Fruit fly (Drosophila melanogaster) whole organism, pupa: ENCODE results near the gene CG6184.
A peak's percentile ranks its signal among the peaks of the same experiment; 100 is the strongest.

Source experiments
- CG10348 ChIP-seq: fragments of 200-800 bp; sonication (Bioruptor generic); IDR thresholded peaks from 2 replicates; pipeline ENCODE4 v1.3.6; 2022; ENCODE audit warnings: missing biosample characterization, missing genetic modification characterization
- CG12605 ChIP-seq: fragments of 200-800 bp; sonication (Bioruptor generic); IDR thresholded peaks from 2 replicates; pipeline ENCODE4 v1.3.6; 2022; ENCODE audit warnings: missing biosample characterization, missing genetic modification characterization
- CG13204 ChIP-seq: fragments of 200-800 bp; sonication (Bioruptor generic); optimal IDR thresholded peaks from 2 replicates; lab custom pipeline; 2018; ENCODE audit warnings: missing biosample characterization, mild to moderate bottlenecking, missing genetic modification characterization, moderate library complexity
- CG14655 ChIP-seq: fragments of 200-800 bp; sonication (Bioruptor generic); optimal IDR thresholded peaks from 3 replicates; lab custom pipeline; 2017; ENCODE audit warnings: mild to moderate bottlenecking, missing biosample characterization, missing genetic modification reagents, missing genetic modification characterization
- CG15710 ChIP-seq: fragments of 200-800 bp; sonication (Bioruptor generic); optimal IDR thresholded peaks from 2 replicates; lab custom pipeline; 2018; ENCODE audit warnings: missing biosample characterization, mild to moderate bottlenecking, missing genetic modification characterization, moderate library complexity
- CG17806 ChIP-seq: fragments of 200-800 bp; sonication (Bioruptor generic); optimal IDR thresholded peaks from 2 replicates; lab custom pipeline; 2018; ENCODE audit warnings: missing biosample characterization, mild to moderate bottlenecking, missing genetic modification characterization, moderate library complexity
- CG32121 ChIP-seq: fragments of 200-800 bp; sonication (Bioruptor generic); IDR thresholded peaks from 2 replicates; pipeline ENCODE4 v1.3.6; 2022; ENCODE audit warnings: missing biosample characterization, missing genetic modification characterization
- CG34367 ChIP-seq: fragments of 200-800 bp; sonication (Bioruptor generic); optimal IDR thresholded peaks from 2 replicates; lab custom pipeline; 2018; ENCODE audit warnings: missing biosample characterization, mild to moderate bottlenecking, missing genetic modification characterization
- CG4496 ChIP-seq: fragments of 200-800 bp; sonication (Bioruptor generic); IDR thresholded peaks from 3 replicates; pipeline ENCODE4 v1.3.6; 2022; ENCODE audit warnings: missing biosample characterization, missing genetic modification characterization
- CG8159 ChIP-seq: fragments of 200-800 bp; sonication (Bioruptor generic); optimal IDR thresholded peaks from 3 replicates; lab custom pipeline; 2018; ENCODE audit warnings: missing biosample characterization, mild to moderate bottlenecking, missing genetic modification characterization, moderate library complexity
- CG8301 ChIP-seq: fragments of 200-800 bp; sonication (Bioruptor generic); optimal IDR thresholded peaks from 2 replicates; lab custom pipeline; 2018; ENCODE audit warnings: missing biosample characterization, mild to moderate bottlenecking, missing genetic modification characterization
- CG9948 ChIP-seq: fragments of 200-800 bp; sonication (Bioruptor generic); optimal IDR thresholded peaks from 2 replicates; lab custom pipeline; 2018; ENCODE audit warnings: missing biosample characterization, mild to moderate bottlenecking, missing genetic modification characterization, moderate library complexity
- D1 ChIP-seq: fragments of 200-800 bp; sonication (Bioruptor generic); optimal IDR thresholded peaks from 2 replicates; lab custom pipeline; 2018; ENCODE audit warnings: missing biosample characterization, mild to moderate bottlenecking, missing genetic modification characterization, moderate library complexity
- EcR ChIP-seq: fragments of 200-800 bp; sonication (Bioruptor generic); optimal IDR thresholded peaks from 3 replicates; lab custom pipeline; 2019; ENCODE audit warnings: missing biosample characterization, missing genetic modification characterization, mild to moderate bottlenecking, moderate library complexity, missing genetic modification reagents
- Ets98B ChIP-seq: fragments of 200-800 bp; sonication (Bioruptor generic); IDR thresholded peaks from 2 replicates; pipeline ENCODE4 v1.3.6; 2022; ENCODE audit warnings: missing biosample characterization, missing genetic modification characterization
- Pif1A ChIP-seq: fragments of 200-800 bp; sonication (Bioruptor generic); optimal IDR thresholded peaks from 3 replicates; lab custom pipeline; 2016; ENCODE audit warnings: missing biosample characterization, missing genetic modification characterization
- Pif1B ChIP-seq: fragments of 200-800 bp; sonication (Bioruptor generic); optimal IDR thresholded peaks from 3 replicates; lab custom pipeline; 2016; ENCODE audit warnings: missing biosample characterization, missing genetic modification characterization
- Snoo ChIP-seq: fragments of 200-800 bp; sonication (Bioruptor generic); optimal IDR thresholded peaks from 3 replicates; lab custom pipeline; 2017; ENCODE audit warnings: missing biosample characterization, mild to moderate bottlenecking, missing genetic modification characterization, inconsistent platforms
- fd96Ca ChIP-seq: fragments of 200-800 bp; sonication (Bioruptor generic); IDR thresholded peaks from 3 replicates; pipeline ENCODE4 v1.3.6; 2022; ENCODE audit warnings: missing biosample characterization, missing genetic modification characterization
- gl ChIP-seq: fragments of 200-800 bp; sonication (Bioruptor generic); optimal IDR thresholded peaks from 2 replicates; lab custom pipeline; 2018; ENCODE audit warnings: missing biosample characterization, mild to moderate bottlenecking, missing genetic modification characterization
- rn ChIP-seq: fragments of 200-800 bp; sonication (Bioruptor generic); IDR thresholded peaks from 2 replicates; pipeline ENCODE4 v1.3.6; 2022; ENCODE audit warnings: missing biosample characterization, missing genetic modification characterization

Gene CG6184

DNA sequence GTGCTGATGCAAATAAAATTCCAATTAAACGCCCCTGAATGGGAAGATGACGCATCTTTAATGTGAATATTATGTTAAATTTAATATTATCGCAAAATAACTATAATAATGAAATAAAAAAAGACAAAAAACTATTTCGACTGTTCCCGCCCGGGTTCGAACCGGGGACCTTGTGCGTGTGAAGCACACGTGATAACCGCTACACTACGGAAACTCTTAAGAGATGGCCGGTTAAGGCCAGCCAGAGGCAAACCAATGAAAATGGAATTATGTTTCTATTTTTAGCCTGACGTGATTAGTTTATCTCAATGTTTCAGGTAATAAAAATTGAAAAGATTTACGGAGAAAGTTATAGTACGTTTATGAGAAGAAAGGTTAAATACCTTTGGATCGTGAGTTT lies 14.5 kb upstream of the CG6184 start:
- TF ChIP-seq CG10348 (GFP tag; lab: Robert Waterston, UW) (no peak), CG12605 (GFP tag; lab: Robert Waterston, UW) (no peak), gl (no peak), CG9948 (tag; lab: Kevin White, UChicago) (no peak), Pif1B (GFP tag; lab: Kevin White, UChicago) (no peak), Snoo (tag; lab: Kevin White, UChicago) (no peak), CG17806 (tag; lab: Kevin White, UChicago) (no peak), CG32121 (no peak)

DNA sequence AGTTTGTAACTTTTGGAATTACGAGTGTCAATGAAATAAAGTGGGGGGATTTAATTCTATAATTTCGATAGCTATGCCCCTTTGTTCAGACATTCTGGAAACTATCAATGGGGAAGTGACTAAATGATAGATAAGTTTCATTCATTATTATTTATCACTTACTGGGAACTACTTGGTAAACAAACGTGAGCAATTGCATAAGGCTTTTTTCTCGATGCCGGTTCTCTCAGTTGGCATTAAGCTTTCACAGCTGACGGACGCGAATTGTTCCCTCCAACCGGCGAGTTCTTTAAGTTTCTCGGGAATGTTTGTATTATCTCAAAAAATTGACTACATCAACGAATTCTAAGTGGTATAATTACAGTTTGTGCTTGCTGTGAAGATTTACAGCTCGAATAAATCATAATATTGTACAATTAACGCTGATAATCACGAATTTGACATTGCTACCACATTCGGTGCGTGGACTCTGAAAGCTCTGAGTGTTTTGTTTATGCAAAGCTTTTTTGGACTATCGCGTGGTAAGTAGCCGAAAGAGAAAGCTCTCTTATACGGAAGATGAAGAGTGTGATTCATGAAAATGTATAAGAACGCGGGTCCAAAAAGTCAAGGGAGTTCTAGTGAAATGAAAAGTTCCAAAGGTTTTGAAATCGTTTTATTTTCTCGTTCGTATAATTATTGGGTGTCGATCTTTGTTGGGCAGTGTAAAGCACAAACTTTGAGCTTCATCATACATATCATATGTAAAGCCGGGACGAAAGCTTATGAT lies 13.7 kb upstream of the CG6184 start, which contains the start of gene Naam:
Gene Naam (plus strand): TSS at position 228 of the 769 bp plus-strand sequence.
- TF ChIP-seq CG12605 (GFP tag; lab: Robert Waterston, UW) (peak; percentile 51), D1 (tag; lab: Kevin White, UChicago) (no peak), gl (peak; percentile 19), EcR (GFP tag; lab: Kevin White, UChicago) (no peak), CG8159 (tag; lab: Kevin White, UChicago) (peak; percentile 60), CG17806 (tag; lab: Kevin White, UChicago) (peak; percentile 62), CG32121 (peak; percentile 78), CG4496 (GFP tag; lab: Robert Waterston, UW) (peak; percentile 90), fd96Ca (GFP tag; lab: Robert Waterston, UW) (peak; percentile 83), Snoo (tag; lab: Kevin White, UChicago) (peak; percentile 68), Ets98B (GFP tag; lab: Robert Waterston, UW) (peak; percentile 90), CG14655 (GFP tag; lab: Kevin White, UChicago) (peak; percentile 62), Pif1B (GFP tag; lab: Kevin White, UChicago) (peak; percentile 74), CG9948 (tag; lab: Kevin White, UChicago) (peak; percentile 57), CG34367 (peak; percentile 29), Pif1A (GFP tag; lab: Kevin White, UChicago) (peak; percentile 73), CG8301 (tag; lab: Kevin White, UChicago) (peak; percentile 68), CG10348 (GFP tag; lab: Robert Waterston, UW) (no peak), rn (peak; percentile 41; the same call in 1 of the 2 replicates), CG13204 (GFP tag; lab: Kevin White, UChicago) (no peak), CG15710 (no peak)

DNA sequence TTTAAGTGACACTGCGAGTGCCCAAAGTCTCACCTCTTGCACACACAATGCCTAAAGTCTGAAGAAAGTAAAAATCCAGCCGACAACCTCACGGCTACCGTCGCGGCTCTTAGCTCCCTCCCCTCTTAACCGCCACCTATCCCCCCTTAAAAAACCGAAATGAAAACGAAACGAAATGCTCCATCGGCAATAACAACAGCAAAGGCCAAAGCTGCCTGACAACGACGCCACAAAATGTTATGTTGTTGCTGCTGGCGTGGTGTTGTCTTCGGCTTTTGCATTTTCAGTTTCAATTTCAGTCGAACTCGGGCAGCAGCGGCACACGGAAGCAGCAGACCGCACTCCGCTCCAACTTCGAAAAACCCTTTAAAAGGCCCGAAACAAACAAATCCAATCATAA lies 7.0 kb upstream of the CG6184 start, which contains the start of gene CG7432:
Gene CG7432 (plus strand): TSS at position 295 of the 400 bp plus-strand sequence.
- TF ChIP-seq EcR (GFP tag; lab: Kevin White, UChicago): no peak
- TF ChIP-seq, all 21 proteins: peak for 0

DNA sequence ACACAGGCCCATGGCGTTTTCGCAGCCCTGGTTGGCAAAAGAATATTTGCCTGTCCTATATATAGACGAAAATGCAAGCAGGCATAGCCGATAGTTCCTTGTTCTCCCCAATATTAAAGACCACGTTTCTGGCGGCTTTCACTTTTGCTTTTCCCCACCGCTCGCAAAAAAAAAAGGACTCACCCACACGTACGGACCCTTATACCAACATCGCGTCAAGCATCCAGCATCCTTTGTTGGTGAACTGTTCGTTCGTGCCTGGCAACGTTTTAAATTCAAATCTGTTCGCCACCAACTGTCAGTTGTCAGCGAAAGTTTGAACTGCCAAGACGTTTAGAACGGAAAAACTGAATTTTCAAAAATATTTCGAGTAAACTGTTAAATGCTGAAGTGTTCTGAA lies 1.8 kb upstream of the CG6184 start, which contains the start of gene ort:
Gene ort (plus strand): TSS at position 301 of the 400 bp plus-strand sequence.
- TF ChIP-seq CG34367: no peak
- TF ChIP-seq gl: no peak
- no peak for TF ChIP-seq CG8301 (tag; lab: Kevin White, UChicago)
- TF ChIP-seq EcR (GFP tag; lab: Kevin White, UChicago): no peak
- TF ChIP-seq Ets98B (GFP tag; lab: Robert Waterston, UW): no peak
- no peak for TF ChIP-seq CG17806 (tag; lab: Kevin White, UChicago)
- TF ChIP-seq Snoo (tag; lab: Kevin White, UChicago): no peak
- no peak for TF ChIP-seq fd96Ca (GFP tag; lab: Robert Waterston, UW)
- no peak for TF ChIP-seq CG12605 (GFP tag; lab: Robert Waterston, UW)
- TF ChIP-seq Pif1A (GFP tag; lab: Kevin White, UChicago): no peak
- TF ChIP-seq rn: no peak
- TF ChIP-seq CG8159 (tag; lab: Kevin White, UChicago): no peak
- no peak for TF ChIP-seq CG4496 (GFP tag; lab: Robert Waterston, UW)
- TF ChIP-seq CG13204 (GFP tag; lab: Kevin White, UChicago): no peak
- TF ChIP-seq CG9948 (tag; lab: Kevin White, UChicago): no peak
- no peak for TF ChIP-seq CG10348 (GFP tag; lab: Robert Waterston, UW)
- TF ChIP-seq CG32121: no peak
- no peak for TF ChIP-seq Pif1B (GFP tag; lab: Kevin White, UChicago)
- TF ChIP-seq CG14655 (GFP tag; lab: Kevin White, UChicago): no peak

DNA sequence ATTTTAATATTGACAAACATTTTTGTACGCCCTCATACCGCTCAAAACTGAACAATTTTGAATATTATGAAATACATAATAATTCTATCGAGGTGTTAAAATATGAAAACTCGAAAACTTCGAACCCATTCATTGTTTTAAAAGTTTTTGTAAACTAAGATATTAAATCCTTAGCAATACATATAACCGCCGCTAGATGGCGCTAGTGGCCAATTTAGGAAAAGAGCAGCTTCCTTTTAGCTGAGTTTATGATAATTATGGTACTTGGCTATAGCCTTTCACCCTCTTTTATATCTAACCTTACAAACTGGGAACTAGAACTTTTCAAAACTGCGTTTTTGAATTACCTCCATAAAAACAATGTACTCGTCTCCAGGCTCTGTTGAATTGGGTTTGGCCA lies 431 bp downstream of the CG6184 start:
- no peak for TF ChIP-seq CG10348 (GFP tag; lab: Robert Waterston, UW)
- TF ChIP-seq rn: no peak
- TF ChIP-seq Snoo (tag; lab: Kevin White, UChicago): no peak
- TF ChIP-seq Pif1A (GFP tag; lab: Kevin White, UChicago): no peak
- no peak for TF ChIP-seq Pif1B (GFP tag; lab: Kevin White, UChicago)
- no peak for TF ChIP-seq CG13204 (GFP tag; lab: Kevin White, UChicago)
- TF ChIP-seq CG9948 (tag; lab: Kevin White, UChicago): no peak
- TF ChIP-seq CG4496 (GFP tag; lab: Robert Waterston, UW): no peak
- no peak for TF ChIP-seq CG15710
- TF ChIP-seq CG17806 (tag; lab: Kevin White, UChicago): no peak
- TF ChIP-seq EcR (GFP tag; lab: Kevin White, UChicago): no peak
- no peak for TF ChIP-seq D1 (tag; lab: Kevin White, UChicago)
- TF ChIP-seq CG32121: no peak
- no peak for TF ChIP-seq CG12605 (GFP tag; lab: Robert Waterston, UW)
- TF ChIP-seq gl: no peak
- no peak for TF ChIP-seq CG8159 (tag; lab: Kevin White, UChicago)
- TF ChIP-seq, all 21 proteins: peak for 0
